Worm (Caenorhabditis elegans): ENCODE measurements around the gene cki-2.

cki-2 gene

ce11 chrII:7810162-7810868 lies 6.0 kb upstream of the cki-2 start:
- TF ChIP-seq ztf-11 (tag; optimal IDR thresholded peaks at IDR 0.05) (no peak), R02D3.7 (tag; optimal IDR thresholded peaks at IDR 0.05) (no peak), mdl-1 (tag; optimal IDR thresholded peaks at IDR 0.05) (no peak), nhr-25 (tag; optimal IDR thresholded peaks at IDR 0.05) (no peak), ceh-16 (tag; optimal IDR thresholded peaks at IDR 0.05) (no peak), zag-1 (tag; optimal IDR thresholded peaks at IDR 0.05) (no peak), nhr-77 (tag; optimal IDR thresholded peaks at IDR 0.05) (no peak), egl-27 (tag; optimal IDR thresholded peaks at IDR 0.05) (no peak), lsy-2 (tag; optimal IDR thresholded peaks at IDR 0.05) (no peak), blmp-1 (tag; optimal IDR thresholded peaks at IDR 0.05; ENCODE audit: insufficient read depth) (no peak), C34F6.9 (tag; optimal IDR thresholded peaks at IDR 0.05) (no peak), fos-1 (tag; optimal IDR thresholded peaks at IDR 0.05) (no peak), mbf-1 (tag; optimal IDR thresholded peaks at IDR 0.05) (no peak), lin-13 (GFP tag; optimal IDR thresholded peaks at IDR 0.05) (no peak), mab-5 (tag; optimal IDR thresholded peaks at IDR 0.05) (no peak), elt-3 (tag; optimal IDR thresholded peaks at IDR 0.05) (no peak), nhr-23 (tag; optimal IDR thresholded peaks at IDR 0.05) (no peak), nhr-6 (tag; optimal IDR thresholded peaks at IDR 0.05) (no peak), ztf-1 (GFP tag; conservative IDR thresholded peaks at IDR 0.05) (no peak), Y55F3AM.14 (GFP tag; optimal IDR thresholded peaks at IDR 0.05) (no peak)

- TF ChIP-seq nhr-6 (tag; optimal IDR thresholded peaks at IDR 0.05) (no peak), nhr-21 (tag; optimal IDR thresholded peaks at IDR 0.05) (no peak), ceh-82 (tag; optimal IDR thresholded peaks at IDR 0.05) (no peak), alr-1 (tag; optimal IDR thresholded peaks at IDR 0.05) (no peak), nhr-129 (tag; optimal IDR thresholded peaks at IDR 0.05) (no peak), nhr-237 (tag; optimal IDR thresholded peaks at IDR 0.05) (no peak), crh-2 (tag; optimal IDR thresholded peaks at IDR 0.05) (no peak), nhr-10 (tag; optimal IDR thresholded peaks at IDR 0.05) (no peak), egl-27 (tag; optimal IDR thresholded peaks at IDR 0.05) (no peak), blmp-1 (tag; optimal IDR thresholded peaks at IDR 0.05; ENCODE audit: insufficient read depth) (no peak), mab-5 (tag; optimal IDR thresholded peaks at IDR 0.05) (no peak), lin-39 (tag; optimal IDR thresholded peaks at IDR 0.05) (no peak), ztf-1 (GFP tag; conservative IDR thresholded peaks at IDR 0.05) (no peak), ama-1 (optimal IDR thresholded peaks at IDR 0.05) (no peak), snpc-4 (tag; optimal IDR thresholded peaks at IDR 0.05) (no peak), lin-11 (tag; optimal IDR thresholded peaks at IDR 0.05) (no peak), lin-13 (GFP tag; optimal IDR thresholded peaks at IDR 0.05) (no peak), sma-9 (GFP tag; optimal IDR thresholded peaks at IDR 0.05) (no peak), sma-9 (tag; optimal IDR thresholded peaks at IDR 0.05) (no peak)
Measured at ce11 chrII:7810869-7811543, 5.3 kb upstream of the cki-2 start, which contains the start of gene cki-1. Gene cki-1 (plus strand): TSS chrII:7811240.

ce11 chrII:7812332-7812731 lies 4.0 kb upstream of the cki-2 start:
- TF ChIP-seq unc-62 (GFP tag; optimal IDR thresholded peaks at IDR 0.05) (no peak), nhr-25 (tag; optimal IDR thresholded peaks at IDR 0.05) (no peak), Y55F3AM.14 (GFP tag; optimal IDR thresholded peaks at IDR 0.05) (no peak), ztf-11 (tag; optimal IDR thresholded peaks at IDR 0.05) (no peak), C34F6.9 (tag; optimal IDR thresholded peaks at IDR 0.05) (no peak), zag-1 (tag; optimal IDR thresholded peaks at IDR 0.05) (no peak), skn-1 (tag; optimal IDR thresholded peaks at IDR 0.05) (no peak), egl-27 (tag; optimal IDR thresholded peaks at IDR 0.05) (no peak)

ce11 chrII:7813237-7813636 lies 3.1 kb upstream of the cki-2 start:
- TF ChIP-seq nhr-21 (tag; optimal IDR thresholded peaks at IDR 0.05): no peak
- TF ChIP-seq ama-1 (optimal IDR thresholded peaks at IDR 0.05): no peak
- TF ChIP-seq nhr-10 (tag; optimal IDR thresholded peaks at IDR 0.05): no peak
- TF ChIP-seq unc-62 (GFP tag; optimal IDR thresholded peaks at IDR 0.05): no peak
- TF ChIP-seq nhr-129 (tag; optimal IDR thresholded peaks at IDR 0.05): no peak
- no peak for TF ChIP-seq F13H6.1 (tag; optimal IDR thresholded peaks at IDR 0.05)
- no peak for TF ChIP-seq lin-39 (tag; optimal IDR thresholded peaks at IDR 0.05)
- TF ChIP-seq nhr-12 (tag; optimal IDR thresholded peaks at IDR 0.05): no peak
- TF ChIP-seq ceh-82 (tag; optimal IDR thresholded peaks at IDR 0.05): no peak
- TF ChIP-seq unc-55 (GFP tag; optimal IDR thresholded peaks at IDR 0.05): no peak
- no peak for TF ChIP-seq mab-5 (tag; optimal IDR thresholded peaks at IDR 0.05)
- no peak for TF ChIP-seq nhr-11 (tag; optimal IDR thresholded peaks at IDR 0.05)
